Worm (Caenorhabditis elegans): Measurements from ENCODE around the gene Y38H6C.20.

The Y38H6C.20 gene

ce11 chrV:20580511-20581040 is 29.6 kb upstream of the Y38H6C.20 start, which contains the start of gene F26F2.7 (continued):
- TF ChIP-seq nfya-1 (tag; optimal IDR thresholded peaks at IDR 0.05; ENCODE audit: borderline replicate concordance, insufficient read depth): no peak
- TF ChIP-seq nhr-27 (tag; optimal IDR thresholded peaks at IDR 0.05): no peak
- no peak for TF ChIP-seq F57A8.1 (GFP tag; optimal IDR thresholded peaks at IDR 0.05)
- peak; percentile 29; the same call in 1 of the 2 replicates for TF ChIP-seq Y79H2A.3 (GFP tag; conservative IDR thresholded peaks at IDR 0.05)
- TF ChIP-seq K11D2.4 (GFP tag; IDR thresholded peaks at IDR 0.05): peak; percentile 79
- TF ChIP-seq F10E7.11 (tag; optimal IDR thresholded peaks at IDR 0.05): peak; percentile 30
- TF ChIP-seq F57C9.4 (tag; optimal IDR thresholded peaks at IDR 0.05): peak; percentile 32
- TF ChIP-seq ztf-6 (GFP tag; IDR thresholded peaks at IDR 0.05): no peak
- peak; percentile 37 for TF ChIP-seq sptf-2 (GFP tag; optimal IDR thresholded peaks at IDR 0.05)
- TF ChIP-seq mel-28 (tag; optimal IDR thresholded peaks at IDR 0.05; ENCODE audit: borderline replicate concordance): no peak
- no peak for TF ChIP-seq bed-2 (GFP tag; IDR thresholded peaks at IDR 0.05)
- TF ChIP-seq hsf-1 (GFP tag; IDR thresholded peaks at IDR 0.05): no peak
- TF ChIP-seq tbx-9 (tag; optimal IDR thresholded peaks at IDR 0.05; ENCODE audit: borderline replicate concordance): no peak
- no peak for TF ChIP-seq ama-1 (optimal IDR thresholded peaks at IDR 0.05)
- TF ChIP-seq ama-1 (GFP tag; optimal IDR thresholded peaks at IDR 0.05): no peak
- peak; percentile 44 for TF ChIP-seq snpc-1.3 (tag; optimal IDR thresholded peaks at IDR 0.05; ENCODE audit: insufficient read depth)
- peak; percentile 79 for TF ChIP-seq hmg-20 (GFP tag; IDR thresholded peaks at IDR 0.05)
- TF ChIP-seq egrh-3 (GFP tag; IDR thresholded peaks at IDR 0.05): peak; percentile 58; the same call in 1 of the 2 replicates
- no peak for TF ChIP-seq ceh-58 (GFP tag; IDR thresholded peaks at IDR 0.05)
- peak; percentile 94 for TF ChIP-seq lsl-1 (GFP tag; optimal IDR thresholded peaks at IDR 0.05)
- TF ChIP-seq ceh-27 (GFP tag; optimal IDR thresholded peaks at IDR 0.05): no peak
- TF ChIP-seq Y95B8A.8 (GFP tag; IDR thresholded peaks at IDR 0.05): peak; percentile 82; the same call in 1 of the 2 replicates
- TF ChIP-seq B0019.2 (GFP tag; conservative IDR thresholded peaks at IDR 0.05): 0 out of 2 replicates have a peak, but pooled peaks have one; percentile 20
- TF ChIP-seq attf-5 (GFP tag; optimal IDR thresholded peaks at IDR 0.05): peak; percentile 92
- peak; percentile 92 for TF ChIP-seq tlf-1 (GFP tag; optimal IDR thresholded peaks at IDR 0.05)
- TF ChIP-seq ztf-25 (GFP tag; IDR thresholded peaks at IDR 0.05): no peak
- no peak for TF ChIP-seq aptf-2 (GFP tag; conservative IDR thresholded peaks at IDR 0.05)
- TF ChIP-seq unc-130 (GFP tag; optimal IDR thresholded peaks at IDR 0.05): peak; percentile 65
- TF ChIP-seq akir-1 (GFP tag; optimal IDR thresholded peaks at IDR 0.05): no peak
- no peak for TF ChIP-seq ccch-3 (GFP tag; optimal IDR thresholded peaks at IDR 0.05)
- no peak for TF ChIP-seq fkh-3 (tag; optimal IDR thresholded peaks at IDR 0.05)
- peak; percentile 99 for TF ChIP-seq madf-6 (GFP tag; IDR thresholded peaks at IDR 0.05)
- TF ChIP-seq F37B4.10 (GFP tag; IDR thresholded peaks at IDR 0.05): 0 out of 2 replicates have a peak, but pooled peaks have one; percentile 20
- no peak for TF ChIP-seq mes-4 (tag; optimal IDR thresholded peaks at IDR 0.05)
- no peak for TF ChIP-seq aptf-3 (GFP tag; IDR thresholded peaks at IDR 0.05)
- no peak for TF ChIP-seq T07F8.4 (tag; optimal IDR thresholded peaks at IDR 0.05)
- no peak for TF ChIP-seq ceh-40 (GFP tag; IDR thresholded peaks at IDR 0.05)
- peak; percentile 29 for TF ChIP-seq somi-1 (GFP tag; optimal IDR thresholded peaks at IDR 0.05)
- TF ChIP-seq hrde-1 (tag; optimal IDR thresholded peaks at IDR 0.05; ENCODE audit: borderline replicate concordance): no peak
- TF ChIP-seq cebp-1 (GFP tag; IDR thresholded peaks at IDR 0.05): 0 out of 2 replicates have a peak, but pooled peaks have one; percentile 37
- peak; percentile 89 for TF ChIP-seq cebp-1 (tag; optimal IDR thresholded peaks at IDR 0.05)
- TF ChIP-seq rcor-1 (GFP tag; IDR thresholded peaks at IDR 0.05): peak; percentile 89
- peak; percentile 88 for TF ChIP-seq Y53G8AR.9 (GFP tag; conservative IDR thresholded peaks at IDR 0.05)
- TF ChIP-seq ztf-28 (GFP tag; IDR thresholded peaks at IDR 0.05): no peak
- TF ChIP-seq ztf-26 (tag; optimal IDR thresholded peaks at IDR 0.05): peak; percentile 76
- no peak for TF ChIP-seq egl-44 (GFP tag; IDR thresholded peaks at IDR 0.05)
- TF ChIP-seq lin-54 (GFP tag; optimal IDR thresholded peaks at IDR 0.05): peak; percentile 88
- TF ChIP-seq ekl-4 (GFP tag; IDR thresholded peaks at IDR 0.05): peak; percentile 89

Data from whole organism, young adult.